Worm (Caenorhabditis elegans) whole organism, L4 larva: ENCODE data around the gene C18D4.4.

ENCODE experiments used
- Y48G9A.11 ChIP-seq: fragments of 200-800 bp; sonication (Bioruptor generic); IDR thresholded peaks from 2 replicates; pipeline ENCODE4 v1.3.6; 2022; ENCODE audit warnings: missing genetic modification reagents, missing genetic modification characterization, missing compliant biosample characterization
- aly-2 ChIP-seq: sonication (generic microtip); optimal IDR thresholded peaks from 2 replicates; lab custom pipeline; 2018; ENCODE audit warnings: missing biosample characterization, missing genetic modification characterization
- lsy-2 ChIP-seq, 2 experiments: fragments of 150-350 bp in 1 of 2; sonication (generic microtip) in 1 of 2; optimal IDR thresholded peaks; 2 replicates each; lab custom pipeline; 2014 to 2017; ENCODE audit warnings: missing biosample characterization in 2 of 2, missing genetic modification characterization in 2 of 2
- nhr-77 ChIP-seq: fragments of 150-350 bp; optimal IDR thresholded peaks from 2 replicates; lab custom pipeline; 2014; ENCODE audit warnings: missing biosample characterization, missing genetic modification characterization

DNA sequence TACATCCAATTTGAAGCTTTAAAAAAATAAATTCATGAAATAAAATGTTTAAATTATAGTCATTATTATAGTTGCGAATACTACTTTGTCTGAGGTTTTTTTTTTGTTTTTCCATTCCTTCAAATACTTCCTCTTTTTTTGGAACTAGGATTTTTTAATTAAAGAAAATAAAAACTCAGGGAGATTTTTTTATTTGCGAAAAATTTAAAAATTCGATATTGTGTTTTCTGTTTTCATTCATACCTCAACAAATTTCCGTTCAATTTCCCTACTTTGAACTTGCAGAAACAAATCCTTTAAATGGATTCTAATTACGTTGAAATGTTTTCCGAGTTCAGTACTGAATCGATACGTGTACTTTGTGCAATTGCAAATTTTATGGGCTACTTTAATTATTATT lies 22.8 kb downstream of the C18D4.4 start, which contains the start of gene srw-32:
- TF ChIP-seq Y48G9A.11 (GFP tag; lab: Robert Waterston, UW) (no peak), lsy-2 (tag; optimal IDR thresholded peaks at IDR 0.05; lab: Kevin White, UChicago) (no peak), aly-2 (tag; lab: Kevin White, UChicago) (no peak), nhr-77 (no peak)
